Fruit fly (Drosophila melanogaster): Measurements from ENCODE around the gene Ilp4.

Ilp4 gene

DNA sequence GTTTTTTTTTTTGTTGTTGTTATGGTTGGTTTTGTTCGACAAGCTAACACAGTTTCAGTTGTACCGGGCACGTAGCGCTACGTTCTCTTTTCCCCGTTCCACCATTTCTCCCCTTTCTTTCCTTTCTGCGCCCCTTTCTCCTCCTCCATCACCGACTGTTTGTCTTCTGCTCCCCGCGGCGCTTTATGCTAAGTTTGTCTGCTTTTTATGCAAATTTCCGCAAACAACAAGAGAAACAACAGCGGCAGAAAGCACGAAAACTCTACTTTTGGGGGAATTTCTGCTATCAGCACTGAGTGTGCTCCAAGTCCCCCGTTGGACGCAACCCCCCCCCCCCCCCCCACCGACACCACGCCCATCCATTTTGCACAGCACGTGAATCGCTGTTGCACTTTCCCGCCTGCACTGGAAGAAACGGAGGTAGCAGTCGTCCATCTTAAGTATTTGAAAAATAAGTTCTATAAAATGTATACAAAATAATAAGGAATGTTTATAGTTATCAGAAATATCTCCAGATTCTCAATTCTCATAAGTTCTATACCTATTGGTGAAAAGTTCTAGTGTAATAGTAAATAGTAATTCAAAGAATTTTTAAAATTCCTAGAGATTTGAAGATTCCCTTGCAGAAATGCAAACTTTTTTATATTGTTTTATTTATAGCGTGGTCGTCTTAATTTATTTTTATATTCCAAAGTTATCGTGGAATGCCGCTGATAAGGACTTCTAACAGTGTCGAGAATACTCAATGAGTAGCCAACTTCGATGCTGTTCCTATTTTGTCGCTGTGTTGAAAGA lies 39.0 kb downstream of the Ilp4 start (continued):
- TF ChIP-seq Ets96B (tag; optimal IDR thresholded peaks at IDR 0.05) (peak; percentile 37), CG10631 (GFP tag; optimal IDR thresholded peaks at IDR 0.05) (peak; percentile 39), CG6854 (GFP tag; optimal IDR thresholded peaks at IDR 0.05) (no peak), CG11902 (GFP tag; optimal IDR thresholded peaks at IDR 0.05) (no peak), eg (GFP tag; IDR thresholded peaks at IDR 0.05) (peak; percentile 54; the same call in 2 of the 3 replicates), dsx (GFP tag; optimal IDR thresholded peaks at IDR 0.05; ENCODE audit: poor library complexity, severe bottlenecking) (no peak), CG1621 (tag; optimal IDR thresholded peaks at IDR 0.05) (no peak), CG6276 (GFP tag; optimal IDR thresholded peaks at IDR 0.05) (peak; percentile 56), vri (GFP tag; optimal IDR thresholded peaks at IDR 0.05) (no peak)

- no peak for TF ChIP-seq CG8632 (GFP tag; optimal IDR thresholded peaks at IDR 0.05)
- no peak for TF ChIP-seq CG15336 (GFP tag; IDR thresholded peaks at IDR 0.05)
- TF ChIP-seq CG16779 (tag; optimal IDR thresholded peaks at IDR 0.05): no peak
- TF ChIP-seq Met (GFP tag; optimal IDR thresholded peaks at IDR 0.05): peak; percentile 38
- TF ChIP-seq Gug (GFP tag; IDR thresholded peaks at IDR 0.05): no peak
- TF ChIP-seq CG9139 (GFP tag; optimal IDR thresholded peaks at IDR 0.05): no peak
- TF ChIP-seq CG1621 (tag; optimal IDR thresholded peaks at IDR 0.05): no peak
- TF ChIP-seq CG34406 (GFP tag; optimal IDR thresholded peaks at IDR 0.05): no peak
- no peak for TF ChIP-seq ss (GFP tag; optimal IDR thresholded peaks at IDR 0.05)
- TF ChIP-seq Hr38 (GFP tag; optimal IDR thresholded peaks at IDR 0.05): no peak
- peak in 1 of 2 experiments; percentile 27 for TF ChIP-seq salr (GFP tag; optimal IDR thresholded peaks at IDR 0.05)
- TF ChIP-seq eg (GFP tag; IDR thresholded peaks at IDR 0.05): no peak
- peak; percentile 29 for TF ChIP-seq esn (GFP tag; optimal IDR thresholded peaks at IDR 0.05)
- TF ChIP-seq fkh (GFP tag; optimal IDR thresholded peaks at IDR 0.05): no peak
- no peak for TF ChIP-seq CG3032 (tag; optimal IDR thresholded peaks at IDR 0.05)
- TF ChIP-seq CG32006 (GFP tag; optimal IDR thresholded peaks at IDR 0.05): peak; percentile 43
- TF ChIP-seq CG6808 (GFP tag; optimal IDR thresholded peaks at IDR 0.05): no peak
- TF ChIP-seq Ets96B (tag; optimal IDR thresholded peaks at IDR 0.05): no peak
- peak; percentile 32 for TF ChIP-seq acj6 (GFP tag; optimal IDR thresholded peaks at IDR 0.05)
- no peak for TF ChIP-seq fd59A (GFP tag; optimal IDR thresholded peaks at IDR 0.05)
- peak; percentile 9 for TF ChIP-seq CG31627 (GFP tag; optimal IDR thresholded peaks at IDR 0.05)
- TF ChIP-seq Eip78C (GFP tag): peak; percentile 75
- no peak for TF ChIP-seq cyc (GFP tag; optimal IDR thresholded peaks at IDR 0.05)
- no peak for TF ChIP-seq dac (GFP tag; optimal IDR thresholded peaks at IDR 0.05)
- peak; percentile 14 for TF ChIP-seq Ets21C (GFP tag; optimal IDR thresholded peaks at IDR 0.05)
- peak; percentile 2 for TF ChIP-seq Smox (GFP tag; optimal IDR thresholded peaks at IDR 0.05)
- no peak for TF ChIP-seq CG10669 (GFP tag; optimal IDR thresholded peaks at IDR 0.05)
- TF ChIP-seq spab (GFP tag; optimal IDR thresholded peaks at IDR 0.05): no peak
- TF ChIP-seq Eip75B (GFP tag; optimal IDR thresholded peaks at IDR 0.05): no peak
- TF ChIP-seq CG6854 (GFP tag; optimal IDR thresholded peaks at IDR 0.05): no peak
- no peak for TF ChIP-seq vri (GFP tag; optimal IDR thresholded peaks at IDR 0.05)
- TF ChIP-seq fd85E (GFP tag; optimal IDR thresholded peaks at IDR 0.05): no peak
- TF ChIP-seq Sox102F (GFP tag; optimal IDR thresholded peaks at IDR 0.05): no peak
- no peak for TF ChIP-seq dsx (GFP tag; optimal IDR thresholded peaks at IDR 0.05; ENCODE audit: poor library complexity, severe bottlenecking)
- peak; percentile 17 for TF ChIP-seq OdsH (GFP tag; optimal IDR thresholded peaks at IDR 0.05)
- TF ChIP-seq CG10631 (GFP tag; optimal IDR thresholded peaks at IDR 0.05): peak; percentile 28
- TF ChIP-seq CG6163 (GFP tag; IDR thresholded peaks at IDR 0.05): no peak
- no peak for TF ChIP-seq Lpt (GFP tag; optimal IDR thresholded peaks at IDR 0.05)
- no peak for TF ChIP-seq CG8319 (GFP tag; optimal IDR thresholded peaks at IDR 0.05)
- no peak for TF ChIP-seq CG11294 (GFP tag; IDR thresholded peaks at IDR 0.05)
- TF ChIP-seq CG4318 (GFP tag; optimal IDR thresholded peaks at IDR 0.05): peak; percentile 3
- TF ChIP-seq Blimp-1 (GFP tag; optimal IDR thresholded peaks at IDR 0.05): no peak
- peak; percentile 13 for TF ChIP-seq topi (GFP tag; optimal IDR thresholded peaks at IDR 0.05)
- TF ChIP-seq CG11762 (GFP tag; optimal IDR thresholded peaks at IDR 0.05; ENCODE audit: insufficient read depth): no peak
- TF ChIP-seq Hr39 (GFP tag; optimal IDR thresholded peaks at IDR 0.05): no peak
Observed at dm6 chr3L:9764307-9764706, 39.8 kb downstream of the Ilp4 start.

Measured in whole organism, prepupa.